Worm (Caenorhabditis elegans) whole organism, L1 larva: ENCODE measurements around the gene str-236.

ENCODE experiments used
- ama-1 ChIP-seq: fragments of 150-350 bp; optimal IDR thresholded peaks from 2 replicates; lab custom pipeline; 2014
- efl-1 ChIP-seq, 4 experiments: fragments of 150-350 bp; optimal IDR thresholded peaks in 3 of 4; peaks in 1 of 4; 1 replicate in 1 of 4; 2 replicates in 3 of 4; lab custom pipeline; 2014; ENCODE audit warnings: missing biosample characterization in 2 of 4, missing genetic modification characterization in 2 of 4, missing genetic modification reagents in 2 of 4
- egl-13 ChIP-seq: sonication (generic microtip); optimal IDR thresholded peaks from 2 replicates; lab custom pipeline; 2016; ENCODE audit warnings: missing genotype, missing genetic modification reagents, missing genetic modification characterization, missing compliant biosample characterization
- isw-1 ChIP-seq: fragments of 200-800 bp; sonication (Bioruptor generic); IDR thresholded peaks from 2 replicates; pipeline ENCODE4 v1.3.6; 2022; ENCODE audit warnings: missing genetic modification characterization, missing compliant biosample characterization
- lin-14 ChIP-seq: fragments of 200-800 bp; sonication (Bioruptor generic); optimal IDR thresholded peaks from 2 replicates; lab custom pipeline; 2018; ENCODE audit warnings: mild to moderate bottlenecking, missing genetic modification characterization, moderate library complexity, missing compliant biosample characterization
- mep-1 ChIP-seq: fragments of 150-350 bp; optimal IDR thresholded peaks from 2 replicates; lab custom pipeline; 2014; ENCODE audit warnings: missing biosample characterization, missing genetic modification characterization
- nhr-12 ChIP-seq: sonication (generic microtip); optimal IDR thresholded peaks from 2 replicates; lab custom pipeline; 2017; ENCODE audit warnings: missing biosample characterization, missing genetic modification characterization
- nhr-85 ChIP-seq: sonication (generic microtip); peaks from one replicate; lab custom pipeline; 2016; ENCODE audit warnings: missing genetic modification characterization, inconsistent platforms, missing compliant biosample characterization
- pag-3 ChIP-seq: sonication (generic microtip); optimal IDR thresholded peaks from 2 replicates; lab custom pipeline; 2017; ENCODE audit warnings: missing genetic modification characterization, mild to moderate bottlenecking, missing compliant biosample characterization, antibody characterized with exemption, borderline replicate concordance; ENCODE audit not compliant: insufficient read depth
- zag-1 ChIP-seq: fragments of 150-350 bp; optimal IDR thresholded peaks from 2 replicates; lab custom pipeline; 2014; ENCODE audit warnings: missing biosample characterization, missing genetic modification characterization

- no peak for TF ChIP-seq egl-13 (tag; lab: Kevin White, UChicago)
- TF ChIP-seq isw-1 (GFP tag; lab: Robert Waterston, UW), result no peak
- TF ChIP-seq ama-1, result no peak
- no peak for TF ChIP-seq nhr-12 (tag; lab: Kevin White, UChicago)
- TF ChIP-seq zag-1, result no peak
- TF ChIP-seq nhr-85, result no peak
- TF ChIP-seq mep-1 (tag; lab: Kevin White, UChicago), result no peak
- no peak for TF ChIP-seq pag-3 (tag; lab: Kevin White, UChicago)
- no peak for TF ChIP-seq efl-1 (optimal IDR thresholded peaks at IDR 0.05; lab: Kevin White, UChicago)
- TF ChIP-seq efl-1 (GFP tag; optimal IDR thresholded peaks at IDR 0.05 in 1 of 2; lab: Kevin White, UChicago), result no peak
- TF ChIP-seq lin-14 (GFP tag; lab: Kevin White, UChicago), result no peak
These were observed 49.3 kb upstream of the str-236 start for ce11 chrV:1577092-1577709.
